Worm (Caenorhabditis elegans) whole organism, L3 larva: ENCODE data around the gene B0304.2.

Experiments
- ZK546.5 ChIP-seq: sonication (generic microtip); optimal IDR thresholded peaks from 2 replicates; lab custom pipeline; 2017; ENCODE audit warnings: missing biosample characterization, missing genetic modification characterization
- fkh-10 ChIP-seq: sonication (generic microtip); optimal IDR thresholded peaks from 2 replicates; lab custom pipeline; 2017; ENCODE audit warnings: missing biosample characterization, missing genetic modification reagents, missing genetic modification characterization
- fos-1 ChIP-seq: fragments of 150-350 bp; optimal IDR thresholded peaks from 2 replicates; lab custom pipeline; 2014; ENCODE audit warnings: missing biosample characterization, missing genetic modification characterization
- nhr-12 ChIP-seq: fragments of 150-350 bp; optimal IDR thresholded peaks from 2 replicates; lab custom pipeline; 2014; ENCODE audit warnings: missing biosample characterization, missing genetic modification characterization

- TF ChIP-seq fos-1 (tag; lab: Kevin White, UChicago) (no peak), nhr-12 (tag; lab: Kevin White, UChicago) (no peak), fkh-10 (GFP tag; lab: Kevin White, UChicago) (no peak), ZK546.5 (tag; lab: Kevin White, UChicago) (no peak)
Measured at ce11 chrII:4565205-4565604, 41.8 kb downstream of the B0304.2 start.
